Fruit fly (Drosophila melanogaster) whole organism, wandering third instar larva: Measurements from ENCODE around the gene mRpL47.

Experiments used
- CG9705 ChIP-seq: fragments of 200-800 bp; sonication (Bioruptor generic); optimal IDR thresholded peaks from 2 replicates; lab custom pipeline; 2018; ENCODE audit warnings: missing biosample characterization, mild to moderate bottlenecking, missing genetic modification characterization
- Dif ChIP-seq: fragments of 200-275, 200-300 bp; sonication (Bioruptor generic); optimal IDR thresholded peaks from 2 replicates; lab custom pipeline; 2018; ENCODE audit warnings: missing biosample characterization, missing genetic modification characterization; ENCODE audit not compliant: partially characterized antibody
- Hr78 ChIP-seq: fragments of >200 bp; optimal IDR thresholded peaks from 2 replicates; lab custom pipeline; 2017; ENCODE audit warnings: missing biosample characterization, missing genetic modification characterization
- Hr83 ChIP-seq: fragments of 200-300 bp; sonication (Bioruptor generic); optimal IDR thresholded peaks from 2 replicates; lab custom pipeline; 2016; ENCODE audit warnings: missing biosample characterization, mild to moderate bottlenecking, missing genetic modification characterization, moderate library complexity; ENCODE audit not compliant: poor library complexity, severe bottlenecking
- Myc ChIP-seq: fragments of >200 bp; optimal IDR thresholded peaks from 2 replicates; lab custom pipeline; 2017
- N ChIP-seq: fragments of >200 bp; optimal IDR thresholded peaks from 2 replicates; lab custom pipeline; 2018; ENCODE audit warnings: missing biosample characterization, missing external identifiers, missing genetic modification characterization
- brk ChIP-seq: fragments of 200-800 bp; sonication (Bioruptor generic); optimal IDR thresholded peaks from 2 replicates; lab custom pipeline; 2016; ENCODE audit warnings: missing biosample characterization, mild to moderate bottlenecking, missing genetic modification characterization
- dl ChIP-seq, 2 experiments: fragments of 175-275, 200-275 bp in 1 of 2; fragments of 200-275 bp in 1 of 2; sonication (Bioruptor generic); optimal IDR thresholded peaks; lab custom pipeline; 2018; ENCODE audit warnings: mild to moderate bottlenecking in 2 of 2, missing biosample characterization in 2 of 2, missing genetic modification characterization in 2 of 2, moderate library complexity in 2 of 2; ENCODE audit not compliant: partially characterized antibody in 2 of 2, insufficient read depth in 1 of 2
- dmrt93B ChIP-seq: fragments of 200-800 bp; sonication (Bioruptor generic); optimal IDR thresholded peaks from 2 replicates; lab custom pipeline; 2018; ENCODE audit warnings: missing biosample characterization, mild to moderate bottlenecking, missing genetic modification characterization
- ey ChIP-seq: fragments of 200-800 bp; sonication (Bioruptor generic); optimal IDR thresholded peaks from 2 replicates; lab custom pipeline; 2016; ENCODE audit warnings: missing biosample characterization, missing genetic modification characterization
- h ChIP-seq: fragments of 200-800 bp; sonication (Bioruptor generic); optimal IDR thresholded peaks from 3 replicates; lab custom pipeline; 2016; ENCODE audit warnings: missing biosample characterization, mild to moderate bottlenecking, missing genetic modification characterization
- rgr ChIP-seq: fragments of 200-800 bp; sonication (Bioruptor generic); optimal IDR thresholded peaks from 3 replicates; lab custom pipeline; 2016; ENCODE audit warnings: missing biosample characterization, mild to moderate bottlenecking, missing genetic modification characterization
- tai ChIP-seq: sonication (Bioruptor generic); optimal IDR thresholded peaks from 2 replicates; lab custom pipeline; 2016; ENCODE audit warnings: missing biosample characterization, missing genetic modification characterization
- usp ChIP-seq: fragments of >200 bp; optimal IDR thresholded peaks from 2 replicates; lab custom pipeline; 2017; ENCODE audit warnings: missing biosample characterization, missing genetic modification characterization

dm6 chr3R:9487961-9488360 lies 27.7 kb downstream of the mRpL47 start:
- TF ChIP-seq Hr83 (GFP tag; lab: Kevin White, UChicago) (no peak), ey (no peak), CG9705 (GFP tag; lab: Kevin White, UChicago) (no peak), h (no peak), Dif (GFP tag; lab: Kevin White, UChicago) (no peak), dl (GFP tag; optimal IDR thresholded peaks at IDR 0.05; lab: Kevin White, UChicago; ENCODE audit: insufficient read depth in 1 of 2, partially characterized antibody in 2 of 2) (no peak), tai (GFP tag; lab: Kevin White, UChicago) (peak; percentile 1), Hr78 (GFP tag; lab: Kevin White, UChicago) (no peak), usp (GFP tag; lab: Kevin White, UChicago) (no peak), Myc (lab: Kevin White, UChicago) (no peak), rgr (GFP tag; lab: Kevin White, UChicago) (no peak), dmrt93B (GFP tag; lab: Kevin White, UChicago) (no peak), N (GFP tag; lab: Kevin White, UChicago) (no peak), brk (GFP tag; lab: Kevin White, UChicago) (no peak)
